Worm (Caenorhabditis elegans): Measurements from ENCODE around the gene glr-4.

ce11 chrII:7813237-7813636 is 19.1 kb upstream of the glr-4 start:
- TF ChIP-seq unc-62 (GFP tag; optimal IDR thresholded peaks at IDR 0.05) (no peak), skn-1 (tag; optimal IDR thresholded peaks at IDR 0.05) (no peak), zag-1 (tag; optimal IDR thresholded peaks at IDR 0.05) (no peak), snpc-4 (tag; optimal IDR thresholded peaks at IDR 0.05) (no peak), peb-1 (tag; optimal IDR thresholded peaks at IDR 0.05) (no peak), nhr-25 (tag; optimal IDR thresholded peaks at IDR 0.05) (no peak)
